Worm (Caenorhabditis elegans) whole organism, L3 larva: ENCODE results near the gene C09B9.7.

Source experiments
- ama-1 ChIP-seq: fragments of 150-350 bp; optimal IDR thresholded peaks from 2 replicates; lab custom pipeline; 2018
- ceh-82 ChIP-seq: fragments of 150-350 bp; optimal IDR thresholded peaks from 2 replicates; lab custom pipeline; 2014; ENCODE audit warnings: missing biosample characterization, missing genetic modification characterization
- egl-27 ChIP-seq: sonication (generic microtip); optimal IDR thresholded peaks from 4 replicates; lab custom pipeline; 2017; ENCODE audit warnings: missing biosample characterization, missing genetic modification reagents, missing genetic modification characterization
- fkh-10 ChIP-seq: sonication (generic microtip); optimal IDR thresholded peaks from 2 replicates; lab custom pipeline; 2017; ENCODE audit warnings: missing biosample characterization, missing genetic modification reagents, missing genetic modification characterization
- lin-39 ChIP-seq: fragments of 150-350 bp; optimal IDR thresholded peaks from 2 replicates; lab custom pipeline; 2018; ENCODE audit warnings: missing biosample characterization, missing genetic modification reagents, missing genetic modification characterization
- nhr-23 ChIP-seq: fragments of 150-350 bp; optimal IDR thresholded peaks from 2 replicates; lab custom pipeline; 2014; ENCODE audit warnings: missing biosample characterization, missing genetic modification reagents, missing genetic modification characterization
- unc-39 ChIP-seq: sonication (generic microtip); optimal IDR thresholded peaks from 4 replicates; lab custom pipeline; 2017; ENCODE audit warnings: missing biosample characterization, missing genetic modification characterization
- zag-1 ChIP-seq: fragments of 150-350 bp; optimal IDR thresholded peaks from 2 replicates; lab custom pipeline; 2014; ENCODE audit warnings: missing biosample characterization, missing genetic modification characterization

- no peak for TF ChIP-seq fkh-10 (GFP tag; lab: Kevin White, UChicago)
- no peak for TF ChIP-seq lin-39 (tag; lab: Kevin White, UChicago)
- no peak for TF ChIP-seq ama-1
- TF ChIP-seq egl-27 = no peak
- TF ChIP-seq ceh-82 (tag; lab: Kevin White, UChicago) = no peak
- TF ChIP-seq unc-39 (tag; lab: Kevin White, UChicago) = no peak
- no peak for TF ChIP-seq zag-1 (tag; lab: Kevin White, UChicago)
- TF ChIP-seq nhr-23 (tag; lab: Kevin White, UChicago) = no peak
Measured at ce11 chrIV:5101945-5102344, 41.1 kb upstream of the C09B9.7 start.
